Fruit fly (Drosophila melanogaster): Measurements from ENCODE around the gene ImpL2.

Gene ImpL2

DNA sequence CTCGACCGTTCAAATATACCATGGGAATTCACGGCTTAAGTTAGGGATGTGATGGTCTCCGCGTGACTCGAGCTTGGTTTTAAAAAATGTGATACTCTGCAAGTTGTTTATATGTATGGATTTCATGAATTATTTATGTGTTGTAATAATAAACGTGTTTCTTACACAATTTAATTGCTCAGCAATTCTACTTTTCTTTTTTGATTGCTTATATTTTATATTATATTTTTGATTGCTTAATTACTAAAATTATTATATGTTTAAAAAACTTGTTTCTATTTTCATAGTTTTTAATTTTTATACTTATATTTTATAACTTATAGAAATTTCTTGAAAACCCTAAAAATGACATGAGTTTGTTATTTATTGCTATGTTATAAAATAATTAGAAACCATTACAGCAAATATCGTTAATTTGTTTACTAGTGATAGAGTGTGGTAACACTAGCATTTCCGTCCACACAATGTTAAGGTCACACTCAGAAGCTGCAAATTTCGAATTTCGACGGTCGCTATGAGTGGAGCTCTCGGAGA, 18.4 kb upstream of the ImpL2 start, which contains the start of the genes ago and CG1265 (continued):
- TF ChIP-seq CG15479 (GFP tag; optimal IDR thresholded peaks at IDR 0.05) (no peak), dpn (GFP tag; optimal IDR thresholded peaks at IDR 0.05) (peak in 1 of 2 experiments; percentile 23), dmrt11E (tag; optimal IDR thresholded peaks at IDR 0.05) (peak; percentile 23), Chrac-16 (GFP tag; optimal IDR thresholded peaks at IDR 0.05) (peak; percentile 32), Dref (GFP tag; IDR thresholded peaks at IDR 0.05) (no peak), ase (GFP tag; IDR thresholded peaks at IDR 0.05) (no peak), Dbx (GFP tag; IDR thresholded peaks at IDR 0.05) (0 out of 3 replicates have a peak, but pooled peaks have one; percentile 32), chn (GFP tag; optimal IDR thresholded peaks at IDR 0.05) (no peak), Dek (tag; optimal IDR thresholded peaks at IDR 0.05) (peak; percentile 15), CG6813 (GFP tag; optimal IDR thresholded peaks at IDR 0.05) (no peak), H15 (GFP tag; IDR thresholded peaks at IDR 0.05) (peak; percentile 31; the same call in 1 of the 3 replicates), Doc3 (GFP tag; IDR thresholded peaks at IDR 0.05; ENCODE audit: partially characterized antibody) (0 out of 3 replicates have a peak, but pooled peaks have one; percentile 9), NC2α (GFP tag; optimal IDR thresholded peaks at IDR 0.05) (no peak), CG42726 (GFP tag; IDR thresholded peaks at IDR 0.05; ENCODE audit: partially characterized antibody) (no peak), BtbVII (GFP tag; optimal IDR thresholded peaks at IDR 0.05) (no peak), lab (GFP tag; optimal IDR thresholded peaks at IDR 0.05) (no peak), lmd (GFP tag; IDR thresholded peaks at IDR 0.05) (peak; percentile 41; the same call in 1 of the 2 replicates), CG10654 (GFP tag; optimal IDR thresholded peaks at IDR 0.05) (peak; percentile 28), Deaf1 (tag; optimal IDR thresholded peaks at IDR 0.05) (no peak), shn (GFP tag; optimal IDR thresholded peaks at IDR 0.05) (no peak), CG17385 (GFP tag; optimal IDR thresholded peaks at IDR 0.05) (peak; percentile 35), luna (GFP tag; optimal IDR thresholded peaks at IDR 0.05) (no peak), h (optimal IDR thresholded peaks at IDR 0.05) (no peak), CG30403 (GFP tag; optimal IDR thresholded peaks at IDR 0.05) (peak; percentile 64), BEAF-32 (GFP tag; optimal IDR thresholded peaks at IDR 0.05) (peak; percentile 67), CG7839 (tag; optimal IDR thresholded peaks at IDR 0.05) (peak; percentile 31), Taf1 (GFP tag; IDR thresholded peaks at IDR 0.05) (peak; percentile 12; the same call in 1 of the 2 replicates), nerfin-2 (GFP tag; IDR thresholded peaks at IDR 0.05; ENCODE audit: partially characterized antibody) (no peak), CG10267 (tag; optimal IDR thresholded peaks at IDR 0.05) (peak; percentile 38), CG12659 (GFP tag; optimal IDR thresholded peaks at IDR 0.05) (peak; percentile 54), Abd-B (GFP tag; optimal IDR thresholded peaks at IDR 0.05) (peak; percentile 53), CG11696 (GFP tag; IDR thresholded peaks at IDR 0.05) (no peak), CG8388 (GFP tag; optimal IDR thresholded peaks at IDR 0.05) (peak; percentile 24), CG14667 (GFP tag; IDR thresholded peaks at IDR 0.05) (peak; percentile 46; the same call in 1 of the 2 replicates), CG6689 (GFP tag; IDR thresholded peaks at IDR 0.05) (peak; percentile 38; the same call in 1 of the 2 replicates), Hr3 (GFP tag; optimal IDR thresholded peaks at IDR 0.05) (peak; percentile 47), unc-4 (GFP tag; IDR thresholded peaks at IDR 0.05; ENCODE audit: partially characterized antibody) (no peak), lbe (GFP tag; optimal IDR thresholded peaks at IDR 0.05) (no peak), CG14014 (GFP tag; IDR thresholded peaks at IDR 0.05) (peak; percentile 47), CG30020 (tag; optimal IDR thresholded peaks at IDR 0.05) (peak; percentile 47), CG12104 (GFP tag; optimal IDR thresholded peaks at IDR 0.05) (peak; percentile 54), CG8765 (GFP tag; IDR thresholded peaks at IDR 0.05) (no peak), otp (GFP tag; IDR thresholded peaks at IDR 0.05) (no peak), Atf-2 (GFP tag; optimal IDR thresholded peaks at IDR 0.05) (no peak), CG4854 (GFP tag; optimal IDR thresholded peaks at IDR 0.05) (no peak), D (optimal IDR thresholded peaks at IDR 0.05) (no peak), D (GFP tag; optimal IDR thresholded peaks at IDR 0.05) (no peak), odd (GFP tag; optimal IDR thresholded peaks at IDR 0.05) (peak; percentile 45), Pdp1 (GFP tag; optimal IDR thresholded peaks at IDR 0.05) (no peak), pros (GFP tag; optimal IDR thresholded peaks at IDR 0.05) (no peak)

Data from whole organism, embryonic.